Fruit fly (Drosophila melanogaster): ENCODE data around the gene CG45065.

Gene CG45065

dm6 chrX:14909051-14909450 lies 26.7 kb upstream of the CG45065 start:
- TF ChIP-seq h (optimal IDR thresholded peaks at IDR 0.05) (no peak), insv (optimal IDR thresholded peaks at IDR 0.05) (no peak), ttk (optimal IDR thresholded peaks at IDR 0.05) (no peak), psq (optimal IDR thresholded peaks at IDR 0.05) (no peak)

dm6 chrX:14905499-14906044 lies 23.2 kb upstream of the CG45065 start, which contains the start of gene CG9512:
CG9512 (minus strand) TSS chrX:14905549.
- TF ChIP-seq psq (optimal IDR thresholded peaks at IDR 0.05) (no peak), insv (optimal IDR thresholded peaks at IDR 0.05) (no peak), Sin3A (optimal IDR thresholded peaks at IDR 0.05) (no peak), ttk (optimal IDR thresholded peaks at IDR 0.05) (no peak), h (optimal IDR thresholded peaks at IDR 0.05) (no peak), Myc (optimal IDR thresholded peaks at IDR 0.05) (no peak)

- TF ChIP-seq insv (optimal IDR thresholded peaks at IDR 0.05) (no peak), h (optimal IDR thresholded peaks at IDR 0.05) (no peak), ttk (optimal IDR thresholded peaks at IDR 0.05) (no peak), Sin3A (optimal IDR thresholded peaks at IDR 0.05) (no peak), psq (optimal IDR thresholded peaks at IDR 0.05) (no peak), Myc (optimal IDR thresholded peaks at IDR 0.05) (no peak)
Measured at dm6 chrX:14897592-14897991, 15.2 kb upstream of the CG45065 start.

- no peak for TF ChIP-seq Sin3A (optimal IDR thresholded peaks at IDR 0.05)
- TF ChIP-seq psq (optimal IDR thresholded peaks at IDR 0.05), result no peak
- TF ChIP-seq ttk (optimal IDR thresholded peaks at IDR 0.05), result no peak
- TF ChIP-seq h (optimal IDR thresholded peaks at IDR 0.05), result no peak
Measured at dm6 chrX:14896791-14897190, 14.4 kb upstream of the CG45065 start, which contains the start of gene CG9514. CG9514 (minus strand) TSS chrX:14896891.

dm6 chrX:14896310-14896709 lies 13.9 kb upstream of the CG45065 start:
- TF ChIP-seq insv (optimal IDR thresholded peaks at IDR 0.05), result no peak
- no peak for TF ChIP-seq ttk (optimal IDR thresholded peaks at IDR 0.05)
- TF ChIP-seq psq (optimal IDR thresholded peaks at IDR 0.05), result no peak
- TF ChIP-seq Sin3A (optimal IDR thresholded peaks at IDR 0.05), result no peak
- TF ChIP-seq h (optimal IDR thresholded peaks at IDR 0.05), result no peak
- TF ChIP-seq Myc (optimal IDR thresholded peaks at IDR 0.05), result no peak

dm6 chrX:14893872-14894271 lies 11.5 kb upstream of the CG45065 start:
- no peak for TF ChIP-seq Sin3A (optimal IDR thresholded peaks at IDR 0.05)

- no peak for TF ChIP-seq Sin3A (optimal IDR thresholded peaks at IDR 0.05)
- no peak for TF ChIP-seq psq (optimal IDR thresholded peaks at IDR 0.05)
- no peak for TF ChIP-seq insv (optimal IDR thresholded peaks at IDR 0.05)
- no peak for TF ChIP-seq h (optimal IDR thresholded peaks at IDR 0.05)
- TF ChIP-seq ttk (optimal IDR thresholded peaks at IDR 0.05), result no peak
- TF ChIP-seq Myc (optimal IDR thresholded peaks at IDR 0.05), result no peak
Measured at dm6 chrX:14892303-14892702, 9.9 kb upstream of the CG45065 start.

- TF ChIP-seq psq (optimal IDR thresholded peaks at IDR 0.05), result no peak
- no peak for TF ChIP-seq insv (optimal IDR thresholded peaks at IDR 0.05)
- TF ChIP-seq ttk (optimal IDR thresholded peaks at IDR 0.05), result no peak
- TF ChIP-seq Sin3A (optimal IDR thresholded peaks at IDR 0.05), result no peak
- no peak for TF ChIP-seq Myc (optimal IDR thresholded peaks at IDR 0.05)
- TF ChIP-seq h (optimal IDR thresholded peaks at IDR 0.05), result no peak
Measured at dm6 chrX:14885554-14885953, 3.2 kb upstream of the CG45065 start.

dm6 chrX:14883993-14884392 lies 1.6 kb upstream of the CG45065 start:
- TF ChIP-seq h (optimal IDR thresholded peaks at IDR 0.05), result no peak
- no peak for TF ChIP-seq Sin3A (optimal IDR thresholded peaks at IDR 0.05)
- TF ChIP-seq ttk (optimal IDR thresholded peaks at IDR 0.05), result no peak
- no peak for TF ChIP-seq insv (optimal IDR thresholded peaks at IDR 0.05)
- no peak for TF ChIP-seq Myc (optimal IDR thresholded peaks at IDR 0.05)
- no peak for TF ChIP-seq psq (optimal IDR thresholded peaks at IDR 0.05)

- TF ChIP-seq ttk (optimal IDR thresholded peaks at IDR 0.05) (no peak), Sin3A (optimal IDR thresholded peaks at IDR 0.05) (no peak), Myc (optimal IDR thresholded peaks at IDR 0.05) (no peak), insv (optimal IDR thresholded peaks at IDR 0.05) (no peak), h (optimal IDR thresholded peaks at IDR 0.05) (no peak), psq (optimal IDR thresholded peaks at IDR 0.05) (no peak)
Measured at dm6 chrX:14878917-14879316, 3.5 kb downstream of the CG45065 start.

dm6 chrX:14871028-14871427 lies 11.4 kb downstream of the CG45065 start, which contains the start of gene CG9518:
CG9518 (minus strand) TSS chrX:14871181.
- no peak for TF ChIP-seq insv (optimal IDR thresholded peaks at IDR 0.05)
- no peak for TF ChIP-seq h (optimal IDR thresholded peaks at IDR 0.05)
- no peak for TF ChIP-seq psq (optimal IDR thresholded peaks at IDR 0.05)
- no peak for TF ChIP-seq Myc (optimal IDR thresholded peaks at IDR 0.05)
- TF ChIP-seq ttk (optimal IDR thresholded peaks at IDR 0.05), result no peak
- TF ChIP-seq Sin3A (optimal IDR thresholded peaks at IDR 0.05), result no peak

dm6 chrX:14868414-14868813 lies 14.0 kb downstream of the CG45065 start:
- no peak for TF ChIP-seq ttk (optimal IDR thresholded peaks at IDR 0.05)
- no peak for TF ChIP-seq insv (optimal IDR thresholded peaks at IDR 0.05)
- TF ChIP-seq h (optimal IDR thresholded peaks at IDR 0.05), result no peak
- TF ChIP-seq psq (optimal IDR thresholded peaks at IDR 0.05), result no peak
- no peak for TF ChIP-seq Myc (optimal IDR thresholded peaks at IDR 0.05)
- TF ChIP-seq Sin3A (optimal IDR thresholded peaks at IDR 0.05), result no peak

dm6 chrX:14866911-14867310 lies 15.5 kb downstream of the CG45065 start:
- no peak for TF ChIP-seq Sin3A (optimal IDR thresholded peaks at IDR 0.05)
- no peak for TF ChIP-seq insv (optimal IDR thresholded peaks at IDR 0.05)
- no peak for TF ChIP-seq Myc (optimal IDR thresholded peaks at IDR 0.05)
- no peak for TF ChIP-seq h (optimal IDR thresholded peaks at IDR 0.05)
- TF ChIP-seq ttk (optimal IDR thresholded peaks at IDR 0.05), result no peak
- no peak for TF ChIP-seq psq (optimal IDR thresholded peaks at IDR 0.05)

Measured in Kc167 (cell line).